Worm (Caenorhabditis elegans) whole organism, dauer: ENCODE results near the gene ZK470.1.

ENCODE experiments used
- unc-62 ChIP-seq: sonication (generic microtip); optimal IDR thresholded peaks from 2 replicates; lab custom pipeline; 2017; ENCODE audit warnings: missing biosample characterization, missing genetic modification reagents, missing genetic modification characterization

Gene ZK470.1

ce11 chrX:4163391-4163790 lies at the start of gene ZK470.1:
ZK470.1 (plus strand) TSS chrX:4163691.
- no peak for TF ChIP-seq unc-62

DNA sequence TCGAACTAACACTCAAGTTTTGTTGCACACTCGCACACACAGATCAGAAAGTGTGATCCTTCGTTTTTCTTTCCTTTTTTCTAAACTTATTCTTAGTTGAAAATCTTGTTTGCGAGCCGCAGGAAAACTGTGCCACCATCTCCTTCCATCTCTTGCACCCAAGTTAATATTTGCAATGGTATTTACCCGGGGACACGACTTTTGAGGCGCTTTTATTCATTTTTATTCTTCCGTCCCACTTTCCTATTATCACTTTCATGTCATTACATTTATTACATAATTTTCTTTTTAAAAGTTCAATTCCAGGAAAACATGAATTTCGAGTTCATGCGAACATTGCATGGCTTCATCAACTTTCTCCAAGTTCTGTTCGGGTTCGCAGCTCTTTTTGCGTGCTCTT lies 48.5 kb upstream of the ZK470.1 start, which contains the start of gene F09F9.1:
F09F9.1 (plus strand) TSS at position 301 of the 400 bp plus-strand sequence.
- TF ChIP-seq unc-62 = no peak

ce11 chrX:4117626-4118025 lies 45.9 kb upstream of the ZK470.1 start, which contains the start of gene F09F9.5:
F09F9.5 (plus strand) TSS chrX:4117926.
- no peak for TF ChIP-seq unc-62

- TF ChIP-seq unc-62 = no peak
These were observed 42.6 kb upstream of the ZK470.1 start, which contains the start of gene F09F9.3 for ce11 chrX:4120935-4121334. F09F9.3 (minus strand) TSS chrX:4121035.

ce11 chrX:4123368-4123767 lies 40.1 kb upstream of the ZK470.1 start:
- no peak for TF ChIP-seq unc-62

- no peak for TF ChIP-seq unc-62
These were observed 38.2 kb upstream of the ZK470.1 start for ce11 chrX:4125165-4125803.

- TF ChIP-seq unc-62 = no peak
These were observed 34.8 kb upstream of the ZK470.1 start for ce11 chrX:4128684-4129083.

ce11 chrX:4131354-4131753 lies 32.1 kb upstream of the ZK470.1 start:
- TF ChIP-seq unc-62 = no peak

- no peak for TF ChIP-seq unc-62
These were observed 31.2 kb upstream of the ZK470.1 start for ce11 chrX:4132243-4132642.

ce11 chrX:4133378-4133777 lies 30.1 kb upstream of the ZK470.1 start:
- TF ChIP-seq unc-62 = no peak

DNA sequence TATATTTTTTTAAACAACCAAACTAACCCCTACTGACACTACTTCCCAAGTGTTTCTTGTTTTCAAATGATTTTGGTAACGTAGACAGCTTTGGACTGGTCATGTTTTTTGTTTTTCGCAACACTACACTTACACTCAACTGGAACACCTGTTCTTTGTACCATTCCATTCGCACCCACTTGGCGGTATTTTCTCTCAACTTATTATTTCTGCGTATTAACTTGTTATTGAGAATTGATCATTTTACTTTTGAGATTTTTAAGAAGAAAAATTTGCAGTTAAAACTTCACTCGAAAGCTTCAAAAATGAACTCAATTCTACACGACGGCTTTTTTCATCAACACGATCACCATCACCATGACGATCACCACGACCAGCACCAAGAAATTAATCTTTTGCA lies 28.6 kb upstream of the ZK470.1 start, which contains the start of gene ZK470.2:
ZK470.2 (plus strand) TSS at position 301 of the 400 bp plus-strand sequence.
- TF ChIP-seq unc-62 = no peak

DNA sequence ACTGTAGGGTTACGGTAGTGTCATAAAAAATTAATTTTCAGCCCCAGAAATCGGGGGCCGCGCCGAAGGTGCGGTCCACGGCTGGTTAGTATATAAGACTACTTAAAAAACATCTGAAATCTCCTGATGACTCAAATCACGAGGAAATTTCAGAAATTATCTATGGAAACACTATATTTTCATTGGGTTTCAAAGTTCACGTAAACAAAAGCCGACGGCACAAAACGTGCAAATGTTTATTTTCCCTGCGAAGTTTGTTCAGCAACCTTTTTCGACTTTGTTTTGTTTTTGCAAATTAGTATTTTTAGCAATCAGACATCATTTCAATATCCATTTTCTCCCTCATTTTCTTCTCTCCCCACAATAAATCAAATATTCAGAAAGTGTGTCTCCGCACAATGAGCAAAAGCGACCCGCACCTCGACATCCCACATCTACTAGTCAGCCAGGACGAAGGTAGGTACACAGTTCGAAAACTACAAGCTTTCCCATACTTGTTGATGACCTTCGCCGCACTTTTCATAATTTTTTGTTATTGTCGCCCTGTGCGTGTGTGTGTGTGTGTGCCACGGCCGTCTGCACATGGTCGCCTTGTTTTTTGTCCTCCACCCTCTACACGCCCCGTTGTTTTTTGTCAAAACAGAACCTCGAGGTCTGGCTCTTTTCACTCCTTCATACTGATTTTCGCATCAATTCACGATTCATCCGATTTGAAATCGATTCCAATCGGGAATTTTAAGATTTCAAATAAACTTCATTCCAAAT lies 26.8 kb upstream of the ZK470.1 start:
- TF ChIP-seq unc-62 = no peak

DNA sequence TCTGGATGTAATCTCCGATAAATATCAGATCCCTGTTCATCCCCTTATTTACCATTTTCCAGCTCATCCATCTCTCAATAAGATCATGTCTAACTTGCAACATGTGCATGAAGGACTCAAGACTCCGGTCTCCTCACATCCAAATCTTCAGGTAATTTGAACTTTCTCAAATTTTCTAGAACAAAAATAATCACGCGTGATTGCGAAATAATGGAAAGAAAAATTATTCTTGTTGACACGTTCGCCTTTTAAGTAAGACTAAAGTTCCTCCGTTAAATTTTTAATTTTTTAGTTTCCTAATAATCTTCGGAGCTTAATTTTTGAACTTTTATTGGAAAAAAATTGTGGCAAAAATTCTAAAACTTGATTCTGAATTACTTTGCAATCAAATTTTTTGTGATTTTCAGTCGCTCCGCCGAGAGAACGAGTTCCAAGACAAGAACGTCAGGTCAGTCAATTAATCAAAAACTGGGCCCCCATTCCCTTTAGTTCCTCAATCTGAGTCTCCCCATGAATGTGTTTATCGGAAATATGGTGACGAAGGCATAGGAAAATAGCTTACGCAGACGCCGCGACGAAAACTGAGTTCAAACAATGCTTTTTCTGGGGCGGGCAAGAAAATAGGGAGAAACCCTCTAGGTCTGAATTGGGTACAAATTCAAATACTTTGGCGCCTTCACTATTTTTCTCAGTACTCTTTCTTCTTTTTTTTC lies 25.9 kb upstream of the ZK470.1 start:
- TF ChIP-seq unc-62 = no peak

DNA sequence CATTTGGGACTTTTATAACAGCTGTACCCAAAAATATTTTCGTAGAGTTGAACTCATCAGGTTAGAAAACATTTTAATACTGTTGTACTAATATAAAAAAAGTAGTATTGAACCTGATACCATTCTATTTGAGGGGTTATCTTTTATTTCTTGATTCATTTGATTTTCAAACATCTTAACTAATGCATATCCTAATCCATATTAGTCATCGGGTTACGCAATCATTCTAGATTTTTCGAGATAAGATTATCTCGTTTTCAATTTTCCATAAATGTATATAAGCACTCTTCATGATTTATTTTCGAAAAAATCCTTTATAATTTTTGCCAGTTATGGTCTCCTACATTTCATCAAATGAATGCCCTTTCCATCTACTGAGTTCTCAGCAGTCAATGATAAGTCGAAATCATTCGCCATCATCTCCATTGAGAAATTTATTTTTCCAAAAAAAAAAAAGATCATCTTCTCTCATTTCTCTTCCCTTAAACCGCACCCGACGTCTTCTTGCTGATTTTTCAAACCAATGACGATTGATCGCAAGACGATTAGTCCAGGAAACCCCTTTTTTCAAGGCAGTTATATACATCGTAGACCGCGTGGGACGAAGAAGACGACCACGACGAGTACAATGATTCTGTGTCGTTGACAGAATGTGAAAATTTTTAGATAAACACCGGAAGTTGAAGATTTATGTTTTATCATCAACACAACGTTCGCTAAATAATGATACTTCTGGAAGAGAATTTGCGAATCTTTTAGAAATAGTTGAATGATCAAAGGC lies 24.9 kb upstream of the ZK470.1 start:
- no peak for TF ChIP-seq unc-62

- no peak for TF ChIP-seq unc-62
These were observed 23.6 kb upstream of the ZK470.1 start, which contains the start of gene ZK470.4 for ce11 chrX:4139593-4140565. ZK470.4 (minus strand) TSS chrX:4139767.
